Worm (Caenorhabditis elegans) whole organism, late embryonic: ENCODE measurements around the gene C07A9.5.

ENCODE experiments used
- ceh-19 ChIP-seq: fragments of 200-800 bp; sonication (Bioruptor generic); optimal IDR thresholded peaks from 2 replicates; lab custom pipeline; 2018; ENCODE audit warnings: mild to moderate bottlenecking, missing genetic modification characterization, missing compliant biosample characterization
- ceh-2 ChIP-seq: sonication (generic microtip); optimal IDR thresholded peaks from 2 replicates; lab custom pipeline; 2016; ENCODE audit warnings: missing genotype, missing genetic modification characterization, missing compliant biosample characterization
- ceh-45 ChIP-seq: fragments of 200-800 bp; sonication (Bioruptor generic); IDR thresholded peaks from 2 replicates; pipeline ENCODE4 v1.3.6; 2022; ENCODE audit warnings: missing genetic modification reagents, missing genetic modification characterization, missing compliant biosample characterization
- ceh-9 ChIP-seq: sonication (generic microtip); optimal IDR thresholded peaks from 2 replicates; lab custom pipeline; 2016; ENCODE audit warnings: mild to moderate bottlenecking, missing genetic modification characterization, inconsistent platforms, missing compliant biosample characterization
- eyg-1 ChIP-seq: sonication (generic microtip); optimal IDR thresholded peaks from 2 replicates; lab custom pipeline; 2016; ENCODE audit warnings: missing genotype, missing genetic modification characterization, missing compliant biosample characterization
- fkh-10 ChIP-seq: fragments of 150-350 bp; optimal IDR thresholded peaks from 2 replicates; lab custom pipeline; 2014; ENCODE audit warnings: missing biosample characterization, missing genetic modification reagents, missing genetic modification characterization
- hlh-13 ChIP-seq: fragments of 200-800 bp; sonication (Bioruptor generic); optimal IDR thresholded peaks from 2 replicates; lab custom pipeline; 2018; ENCODE audit warnings: mild to moderate bottlenecking, missing genetic modification characterization, missing compliant biosample characterization
- hlh-6 ChIP-seq: sonication (generic microtip); optimal IDR thresholded peaks from 2 replicates; lab custom pipeline; 2016; ENCODE audit warnings: missing genotype, missing genetic modification characterization, missing compliant biosample characterization
- hlh-8 ChIP-seq: sonication (generic microtip); optimal IDR thresholded peaks from 2 replicates; lab custom pipeline; 2016; ENCODE audit warnings: missing genotype, missing genetic modification characterization, missing compliant biosample characterization
- nhr-11 ChIP-seq: fragments of 150-350 bp; optimal IDR thresholded peaks from 2 replicates; lab custom pipeline; 2014; ENCODE audit warnings: missing biosample characterization, missing genetic modification characterization
- pag-3 ChIP-seq: sonication (generic microtip); optimal IDR thresholded peaks from 2 replicates; lab custom pipeline; 2016; ENCODE audit warnings: missing compliant biosample characterization, missing genetic modification characterization, borderline replicate concordance
- rnt-1 ChIP-seq: sonication (generic microtip); optimal IDR thresholded peaks from 2 replicates; lab custom pipeline; 2016; ENCODE audit warnings: missing genetic modification characterization, missing compliant biosample characterization
- unc-86 ChIP-seq: sonication (generic microtip); optimal IDR thresholded peaks from 2 replicates; lab custom pipeline; 2016; ENCODE audit warnings: missing genetic modification characterization, missing compliant biosample characterization

DNA sequence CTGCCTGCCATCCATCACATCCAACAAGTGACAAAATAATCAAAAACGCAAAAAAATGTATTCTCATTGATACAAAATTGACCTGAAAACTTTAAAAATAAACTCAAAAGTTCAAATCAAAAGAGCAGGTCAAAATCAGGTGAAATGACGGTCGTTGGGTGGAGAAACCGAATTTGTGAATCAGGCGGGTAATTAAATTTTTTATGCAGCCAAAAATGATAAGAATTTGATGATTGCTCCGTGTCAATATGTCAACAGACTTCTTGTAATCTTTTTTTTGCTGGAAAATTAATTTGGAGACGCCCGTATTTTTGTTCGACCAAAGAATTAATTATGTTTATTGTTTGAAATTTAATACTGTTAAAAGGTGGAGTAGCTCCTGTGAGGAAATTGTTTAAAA, 31.2 kb upstream of the C07A9.5 start, which contains the start of gene ncx-6:
- no peak for TF ChIP-seq nhr-11 (tag; lab: Kevin White, UChicago)
- no peak for TF ChIP-seq unc-86
- no peak for TF ChIP-seq hlh-8 (tag; lab: Kevin White, UChicago)
- no peak for TF ChIP-seq ceh-9 (tag; lab: Kevin White, UChicago)
- no peak for TF ChIP-seq hlh-6 (tag; lab: Kevin White, UChicago)
- no peak for TF ChIP-seq eyg-1 (tag; lab: Kevin White, UChicago)
- no peak for TF ChIP-seq hlh-13
- no peak for TF ChIP-seq ceh-2 (tag; lab: Kevin White, UChicago)
- no peak for TF ChIP-seq pag-3 (tag; lab: Kevin White, UChicago)
- TF ChIP-seq ceh-45 (GFP tag; lab: Robert Waterston, UW): no peak
- no peak for TF ChIP-seq fkh-10
- no peak for TF ChIP-seq rnt-1 (tag; lab: Kevin White, UChicago)
- TF ChIP-seq ceh-19 (GFP tag; lab: Kevin White, UChicago): no peak
